Fruit fly (Drosophila melanogaster): Measurements from ENCODE around the gene CG7611.

DNA sequence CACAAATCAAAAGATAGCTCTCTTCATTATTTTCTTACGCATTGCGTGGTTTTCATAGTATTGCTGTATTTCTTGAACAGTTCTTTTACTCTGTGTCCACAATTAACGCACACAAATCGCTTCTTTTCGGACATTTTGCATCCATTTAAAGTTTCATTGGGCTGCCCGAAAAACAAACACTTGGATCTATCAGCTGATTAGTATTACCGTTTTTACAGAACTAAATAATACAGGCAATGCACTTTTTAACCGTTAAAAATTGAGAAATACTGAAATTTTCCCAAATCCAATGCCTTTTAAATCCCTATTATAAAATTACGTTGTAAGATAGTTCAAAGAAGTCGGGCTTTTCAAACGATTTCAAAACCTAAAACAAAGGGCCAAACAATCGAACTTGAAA is 6.1 kb downstream of the CG7611 start, which contains the start of gene Arv1:
- TF ChIP-seq esn (GFP tag; optimal IDR thresholded peaks at IDR 0.05): no peak
- TF ChIP-seq Ets21C (GFP tag; optimal IDR thresholded peaks at IDR 0.05): no peak
- no peak for TF ChIP-seq CG7368 (GFP tag; optimal IDR thresholded peaks at IDR 0.05)
- TF ChIP-seq CG11902 (GFP tag; optimal IDR thresholded peaks at IDR 0.05): no peak
- no peak for TF ChIP-seq Blimp-1 (GFP tag; optimal IDR thresholded peaks at IDR 0.05)
- TF ChIP-seq Hr39 (GFP tag; optimal IDR thresholded peaks at IDR 0.05): no peak
